Worm (Caenorhabditis elegans) whole organism, late embryonic: ENCODE data around the gene C05G5.5.

Source experiments
- C08G9.2 ChIP-seq: sonication (generic microtip); optimal IDR thresholded peaks from 2 replicates; lab custom pipeline; 2016; ENCODE audit warnings: mild to moderate bottlenecking, missing genetic modification characterization, moderate library complexity, missing compliant biosample characterization
- F13H6.1 ChIP-seq: sonication (generic microtip); optimal IDR thresholded peaks from 2 replicates; lab custom pipeline; 2016; ENCODE audit warnings: missing genetic modification characterization, missing compliant biosample characterization
- ama-1 ChIP-seq: fragments of 150-350 bp; optimal IDR thresholded peaks from 2 replicates; lab custom pipeline; 2014
- ceh-14 ChIP-seq: sonication (generic microtip); optimal IDR thresholded peaks from 2 replicates; lab custom pipeline; 2016; ENCODE audit warnings: missing genotype, missing genetic modification characterization, missing compliant biosample characterization
- ceh-19 ChIP-seq: fragments of 200-800 bp; sonication (Bioruptor generic); optimal IDR thresholded peaks from 2 replicates; lab custom pipeline; 2018; ENCODE audit warnings: mild to moderate bottlenecking, missing genetic modification characterization, missing compliant biosample characterization
- ceh-2 ChIP-seq: sonication (generic microtip); optimal IDR thresholded peaks from 2 replicates; lab custom pipeline; 2016; ENCODE audit warnings: missing genotype, missing genetic modification characterization, missing compliant biosample characterization
- ceh-22 ChIP-seq: sonication (generic microtip); optimal IDR thresholded peaks from 2 replicates; lab custom pipeline; 2017; ENCODE audit warnings: missing biosample characterization, missing genetic modification characterization
- ceh-24 ChIP-seq: sonication (generic microtip); optimal IDR thresholded peaks from 2 replicates; lab custom pipeline; 2016; ENCODE audit warnings: mild to moderate bottlenecking, missing genetic modification characterization, missing compliant biosample characterization
- ceh-30 ChIP-seq: fragments of 150-350 bp; optimal IDR thresholded peaks from 2 replicates; lab custom pipeline; 2014; ENCODE audit warnings: missing biosample characterization, missing genetic modification characterization
- ceh-31 ChIP-seq: sonication (generic microtip); optimal IDR thresholded peaks from 2 replicates; lab custom pipeline; 2016; ENCODE audit warnings: missing genetic modification characterization, missing compliant biosample characterization
- ceh-34 ChIP-seq: sonication (generic microtip); optimal IDR thresholded peaks from 2 replicates; lab custom pipeline; 2016; ENCODE audit warnings: mild to moderate bottlenecking, missing genetic modification characterization, missing compliant biosample characterization
- ceh-45 ChIP-seq: fragments of 200-800 bp; sonication (Bioruptor generic); IDR thresholded peaks from 2 replicates; pipeline ENCODE4 v1.3.6; 2022; ENCODE audit warnings: missing genetic modification reagents, missing genetic modification characterization, missing compliant biosample characterization
- ceh-6 ChIP-seq: fragments of 200-800 bp; sonication (Bioruptor generic); optimal IDR thresholded peaks from 2 replicates; lab custom pipeline; 2018; ENCODE audit warnings: mild to moderate bottlenecking, missing genetic modification characterization, missing compliant biosample characterization
- ceh-9 ChIP-seq: sonication (generic microtip); optimal IDR thresholded peaks from 2 replicates; lab custom pipeline; 2016; ENCODE audit warnings: mild to moderate bottlenecking, missing genetic modification characterization, inconsistent platforms, missing compliant biosample characterization
- che-1 ChIP-seq: sonication (generic microtip); optimal IDR thresholded peaks from 2 replicates; lab custom pipeline; 2016; ENCODE audit warnings: mild to moderate bottlenecking, missing genetic modification characterization, missing compliant biosample characterization
- dmd-4 ChIP-seq: sonication (generic microtip); optimal IDR thresholded peaks from 2 replicates; lab custom pipeline; 2016; ENCODE audit warnings: borderline replicate concordance, missing genetic modification characterization, missing compliant biosample characterization
- dve-1 ChIP-seq: sonication (generic microtip); optimal IDR thresholded peaks from 2 replicates; lab custom pipeline; 2017; ENCODE audit warnings: antibody characterized with exemption, mild to moderate bottlenecking, missing genetic modification characterization, missing compliant biosample characterization
- elt-2 ChIP-seq: sonication (generic microtip); optimal IDR thresholded peaks from 2 replicates; lab custom pipeline; 2016; ENCODE audit warnings: missing genetic modification reagents, missing genetic modification characterization, missing compliant biosample characterization
- elt-4 ChIP-seq: sonication (generic microtip); optimal IDR thresholded peaks from 2 replicates; lab custom pipeline; 2016; ENCODE audit warnings: missing genetic modification characterization, missing compliant biosample characterization
- ets-4 ChIP-seq: sonication (generic microtip); optimal IDR thresholded peaks from 2 replicates; lab custom pipeline; 2016; ENCODE audit warnings: missing genetic modification characterization, missing compliant biosample characterization
- fax-1 ChIP-seq: sonication (generic microtip); optimal IDR thresholded peaks from 2 replicates; lab custom pipeline; 2016; ENCODE audit warnings: missing genotype, missing genetic modification characterization, missing compliant biosample characterization
- fkh-10 ChIP-seq: fragments of 150-350 bp; optimal IDR thresholded peaks from 2 replicates; lab custom pipeline; 2014; ENCODE audit warnings: missing biosample characterization, missing genetic modification reagents, missing genetic modification characterization
- hlh-13 ChIP-seq: fragments of 200-800 bp; sonication (Bioruptor generic); optimal IDR thresholded peaks from 2 replicates; lab custom pipeline; 2018; ENCODE audit warnings: mild to moderate bottlenecking, missing genetic modification characterization, missing compliant biosample characterization
- hlh-15 ChIP-seq: sonication (generic microtip); optimal IDR thresholded peaks from 2 replicates; lab custom pipeline; 2016; ENCODE audit warnings: missing genetic modification characterization, missing compliant biosample characterization
- hlh-6 ChIP-seq: sonication (generic microtip); optimal IDR thresholded peaks from 2 replicates; lab custom pipeline; 2016; ENCODE audit warnings: missing genotype, missing genetic modification characterization, missing compliant biosample characterization
- hlh-8 ChIP-seq: sonication (generic microtip); optimal IDR thresholded peaks from 2 replicates; lab custom pipeline; 2016; ENCODE audit warnings: missing genotype, missing genetic modification characterization, missing compliant biosample characterization
- lim-6 ChIP-seq: sonication (generic microtip); optimal IDR thresholded peaks from 2 replicates; lab custom pipeline; 2016; ENCODE audit warnings: missing genetic modification characterization, missing compliant biosample characterization
- lin-11 ChIP-seq: fragments of 200-800 bp; sonication (Bioruptor generic); optimal IDR thresholded peaks from 2 replicates; lab custom pipeline; 2018; ENCODE audit warnings: mild to moderate bottlenecking, missing genetic modification characterization, missing compliant biosample characterization
- mec-3 ChIP-seq: sonication (generic microtip); optimal IDR thresholded peaks from 2 replicates; lab custom pipeline; 2016; ENCODE audit warnings: borderline replicate concordance, missing genetic modification characterization, missing compliant biosample characterization
- nfya-1 ChIP-seq: sonication (generic microtip); optimal IDR thresholded peaks from 2 replicates; lab custom pipeline; 2017; ENCODE audit warnings: missing genetic modification characterization, mild to moderate bottlenecking, missing compliant biosample characterization, antibody characterized with exemption, moderate library complexity
- nhr-11 ChIP-seq: fragments of 150-350 bp; optimal IDR thresholded peaks from 2 replicates; lab custom pipeline; 2014; ENCODE audit warnings: missing biosample characterization, missing genetic modification characterization
- nhr-232 ChIP-seq: sonication (generic microtip); optimal IDR thresholded peaks from 2 replicates; lab custom pipeline; 2016; ENCODE audit warnings: missing genetic modification characterization, missing compliant biosample characterization
- npax-4 ChIP-seq: sonication (generic microtip); optimal IDR thresholded peaks from 2 replicates; lab custom pipeline; 2016; ENCODE audit warnings: missing genetic modification characterization, missing compliant biosample characterization
- pax-1 ChIP-seq: fragments of 150-350 bp; optimal IDR thresholded peaks from 2 replicates; lab custom pipeline; 2014; ENCODE audit warnings: missing biosample characterization, missing genetic modification characterization
- pha-2 ChIP-seq: sonication (generic microtip); optimal IDR thresholded peaks from 2 replicates; lab custom pipeline; 2017; ENCODE audit warnings: mild to moderate bottlenecking, missing genetic modification characterization, missing compliant biosample characterization
- pqm-1 ChIP-seq: sonication (generic microtip); optimal IDR thresholded peaks from 2 replicates; lab custom pipeline; 2016; ENCODE audit warnings: missing genetic modification characterization, missing compliant biosample characterization
- pros-1 ChIP-seq: fragments of 150-350 bp; optimal IDR thresholded peaks from 2 replicates; lab custom pipeline; 2014; ENCODE audit warnings: missing biosample characterization, missing genetic modification reagents, missing genetic modification characterization
- ref-2 ChIP-seq: sonication (generic microtip); optimal IDR thresholded peaks from 2 replicates; lab custom pipeline; 2016; ENCODE audit warnings: missing genetic modification characterization, missing compliant biosample characterization
- rnt-1 ChIP-seq: sonication (generic microtip); optimal IDR thresholded peaks from 2 replicates; lab custom pipeline; 2016; ENCODE audit warnings: missing genetic modification characterization, missing compliant biosample characterization
- sdc-2 ChIP-seq: sonication (generic microtip); optimal IDR thresholded peaks from 2 replicates; lab custom pipeline; 2016; ENCODE audit warnings: missing genotype, missing genetic modification characterization, missing compliant biosample characterization
- sox-2 ChIP-seq: fragments of 200-800 bp; sonication (Bioruptor generic); IDR thresholded peaks from 2 replicates; pipeline ENCODE4 v1.3.6; 2022; ENCODE audit warnings: missing genetic modification reagents, missing genetic modification characterization, missing compliant biosample characterization
- sox-4 ChIP-seq: sonication (generic microtip); optimal IDR thresholded peaks from 2 replicates; lab custom pipeline; 2017; ENCODE audit warnings: mild to moderate bottlenecking, missing genetic modification characterization, inconsistent platforms, missing compliant biosample characterization
- tbx-2 ChIP-seq: sonication (generic microtip); optimal IDR thresholded peaks from 2 replicates; lab custom pipeline; 2016; ENCODE audit warnings: missing genetic modification characterization, missing compliant biosample characterization
- ttx-3 ChIP-seq: sonication (generic microtip); optimal IDR thresholded peaks from 2 replicates; lab custom pipeline; 2016; ENCODE audit warnings: missing genetic modification reagents, missing genetic modification characterization, missing compliant biosample characterization
- unc-3 ChIP-seq, 2 experiments: fragments of 200-800 bp in 1 of 2; sonication (Bioruptor generic) in 1 of 2; sonication (generic microtip) in 1 of 2; conservative IDR thresholded peaks in 1 of 2; optimal IDR thresholded peaks in 1 of 2; 2 replicates each; pipeline versions ENCODE4 v1.3.6 to Lab custom; 2016 to 2022; ENCODE audit warnings: missing compliant biosample characterization in 2 of 2, missing genetic modification characterization in 2 of 2, missing genetic modification reagents in 1 of 2
- unc-42 ChIP-seq: sonication (generic microtip); optimal IDR thresholded peaks from 2 replicates; lab custom pipeline; 2016; ENCODE audit warnings: missing genotype, missing genetic modification characterization, missing compliant biosample characterization
- unc-55 ChIP-seq: sonication (generic microtip); optimal IDR thresholded peaks from 2 replicates; lab custom pipeline; 2017; ENCODE audit warnings: missing biosample characterization, missing genetic modification reagents, missing genetic modification characterization
- unc-86 ChIP-seq: sonication (generic microtip); optimal IDR thresholded peaks from 2 replicates; lab custom pipeline; 2016; ENCODE audit warnings: missing genetic modification characterization, missing compliant biosample characterization
- ztf-16 ChIP-seq: sonication (generic microtip); optimal IDR thresholded peaks from 2 replicates; lab custom pipeline; 2017; ENCODE audit warnings: missing genetic modification characterization, missing compliant biosample characterization

The C05G5.5 gene

ce11 chrX:14804706-14805105, 43.8 kb upstream of the C05G5.5 start (continued):
- TF ChIP-seq tbx-2 (tag; lab: Kevin White, UChicago) (peak; percentile 77), fkh-10 (GFP tag; lab: Kevin White, UChicago) (no peak), mec-3 (tag; lab: Kevin White, UChicago) (no peak), unc-55 (GFP tag; lab: Kevin White, UChicago) (no peak), C08G9.2 (tag; lab: Kevin White, UChicago) (peak; percentile 70), nfya-1 (tag; lab: Kevin White, UChicago) (peak; percentile 21), npax-4 (tag; lab: Kevin White, UChicago) (peak; percentile 39), hlh-8 (tag; lab: Kevin White, UChicago) (peak; percentile 52), hlh-6 (tag; lab: Kevin White, UChicago) (peak; percentile 83), pha-2 (tag; lab: Kevin White, UChicago) (peak; percentile 76), F13H6.1 (tag; lab: Kevin White, UChicago) (peak; percentile 65), ceh-19 (peak; percentile 70), ceh-45 (peak; percentile 37; the same call in 1 of the 2 replicates), ceh-34 (peak; percentile 76), ceh-22 (tag; lab: Kevin White, UChicago) (no peak), ztf-16 (tag; lab: Kevin White, UChicago) (peak; percentile 38), ceh-30 (tag; lab: Kevin White, UChicago) (no peak), ceh-14 (no peak), sox-2 (GFP tag; lab: Robert Waterston, UW) (peak; percentile 62), ttx-3 (tag; lab: Kevin White, UChicago) (peak; percentile 76), ref-2 (tag; lab: Kevin White, UChicago) (peak; percentile 74), rnt-1 (tag; lab: Kevin White, UChicago) (peak; percentile 41), sox-4 (tag; lab: Kevin White, UChicago) (peak; percentile 69), nhr-232 (tag; lab: Kevin White, UChicago) (peak; percentile 78), ceh-2 (peak; percentile 60), fax-1 (tag; lab: Kevin White, UChicago) (peak; percentile 47), sdc-2 (tag; lab: Kevin White, UChicago) (peak; percentile 87), pqm-1 (tag; lab: Kevin White, UChicago) (no peak), hlh-13 (peak; percentile 74), pros-1 (tag; lab: Kevin White, UChicago) (no peak), lin-11 (peak; percentile 61), unc-42 (tag; lab: Kevin White, UChicago) (no peak), elt-2 (peak; percentile 85), ama-1 (no peak), dve-1 (tag; lab: Kevin White, UChicago) (no peak), elt-4 (tag; lab: Kevin White, UChicago) (no peak), dmd-4 (peak; percentile 41), ceh-9 (no peak), unc-3 (GFP tag; conservative IDR thresholded peaks at IDR 0.05; lab: Robert Waterston, UW) (peak; percentile 76; the same call in 1 of the 2 replicates), unc-3 (tag; optimal IDR thresholded peaks at IDR 0.05; lab: Kevin White, UChicago) (peak; percentile 37), ceh-6 (GFP tag; lab: Kevin White, UChicago) (peak; percentile 81), unc-86 (tag; lab: Kevin White, UChicago) (peak; percentile 65), nhr-11 (tag; lab: Kevin White, UChicago) (no peak), ets-4 (tag; lab: Kevin White, UChicago) (no peak), pax-1 (tag; lab: Kevin White, UChicago) (no peak), ceh-31 (tag; lab: Kevin White, UChicago) (peak; percentile 49), che-1 (tag; lab: Kevin White, UChicago) (peak; percentile 85), ceh-24 (peak; percentile 39), lim-6 (no peak), hlh-15 (tag; lab: Kevin White, UChicago) (peak; percentile 26)
